Worm (Caenorhabditis elegans) whole organism, L1 larva: ENCODE measurements around the gene tbce-1.

Source experiments
- aly-2 ChIP-seq: fragments of 150-350 bp; optimal IDR thresholded peaks from 2 replicates; lab custom pipeline; 2014; ENCODE audit warnings: missing biosample characterization, missing genetic modification characterization
- egl-27 ChIP-seq, 2 experiments: fragments of 150-350 bp in 1 of 2; sonication (generic microtip); optimal IDR thresholded peaks; 3 replicates each; lab custom pipeline; 2017 to 2018; ENCODE audit warnings: missing biosample characterization in 2 of 2, missing genetic modification characterization in 2 of 2, missing genetic modification reagents in 2 of 2
- fkh-10 ChIP-seq: sonication (generic microtip); optimal IDR thresholded peaks from 2 replicates; lab custom pipeline; 2017; ENCODE audit warnings: missing biosample characterization, missing genetic modification reagents, missing genetic modification characterization
- grh-1 ChIP-seq: fragments of 200-800 bp; sonication (Bioruptor generic); IDR thresholded peaks from 2 replicates; pipeline ENCODE4 v1.3.6; 2022; ENCODE audit warnings: missing genetic modification reagents, missing genetic modification characterization, missing compliant biosample characterization
- mdl-1 ChIP-seq, 2 experiments: fragments of 150-350 bp; optimal IDR thresholded peaks; 2 replicates each; lab custom pipeline; 2014 to 2017; ENCODE audit warnings: missing biosample characterization in 2 of 2, missing genetic modification characterization in 2 of 2, inconsistent platforms in 1 of 2
- nhr-47 ChIP-seq: sonication (generic microtip); optimal IDR thresholded peaks from 2 replicates; lab custom pipeline; 2016; ENCODE audit warnings: mild to moderate bottlenecking, missing genetic modification characterization, moderate library complexity, missing compliant biosample characterization
- skn-1 ChIP-seq: fragments of 150-350 bp; optimal IDR thresholded peaks from 2 replicates; lab custom pipeline; 2014; ENCODE audit warnings: missing biosample characterization, missing genetic modification characterization
- sptf-1 ChIP-seq: fragments of 150-350 bp; optimal IDR thresholded peaks from 2 replicates; lab custom pipeline; 2014; ENCODE audit warnings: missing biosample characterization, missing genetic modification characterization
- unc-98 ChIP-seq: fragments of 200-800 bp; sonication (Bioruptor generic); IDR thresholded peaks from 2 replicates; pipeline ENCODE4 v1.3.6; 2022; ENCODE audit warnings: missing genetic modification characterization, missing compliant biosample characterization

DNA sequence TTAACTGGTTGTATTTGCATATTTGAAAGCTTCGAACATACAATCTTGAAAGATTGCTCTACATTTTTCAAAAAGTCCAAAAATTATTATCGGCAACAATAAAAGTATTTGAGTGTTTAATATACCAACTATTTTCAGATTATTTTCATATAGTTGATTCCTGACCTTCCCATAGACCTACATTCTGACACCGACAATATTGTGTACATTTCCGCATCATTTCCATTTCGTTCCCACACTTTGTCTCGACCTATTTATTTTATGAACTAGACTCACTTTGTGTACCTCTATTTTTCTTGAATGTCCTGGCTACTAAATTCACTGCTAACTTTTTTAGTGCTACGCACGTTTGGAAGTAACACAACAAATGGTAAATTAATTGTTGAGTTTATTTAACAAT is 47.9 kb downstream of the tbce-1 start, which contains the start of gene lgc-5:
- TF ChIP-seq grh-1 (GFP tag; lab: Robert Waterston, UW) = no peak
- no peak for TF ChIP-seq aly-2 (tag; lab: Kevin White, UChicago)
- TF ChIP-seq skn-1 (tag; lab: Kevin White, UChicago) = no peak
- TF ChIP-seq unc-98 (GFP tag; lab: Robert Waterston, UW) = no peak
- no peak for TF ChIP-seq mdl-1 (tag; optimal IDR thresholded peaks at IDR 0.05; lab: Kevin White, UChicago)
- no peak for TF ChIP-seq sptf-1 (tag; lab: Kevin White, UChicago)
- TF ChIP-seq fkh-10 (GFP tag; lab: Kevin White, UChicago) = no peak
- no peak for TF ChIP-seq nhr-47
- TF ChIP-seq egl-27 (tag; optimal IDR thresholded peaks at IDR 0.05; lab: Kevin White, UChicago) = no peak
